Worm (Caenorhabditis elegans): ENCODE results near the gene lgc-7.

DNA sequence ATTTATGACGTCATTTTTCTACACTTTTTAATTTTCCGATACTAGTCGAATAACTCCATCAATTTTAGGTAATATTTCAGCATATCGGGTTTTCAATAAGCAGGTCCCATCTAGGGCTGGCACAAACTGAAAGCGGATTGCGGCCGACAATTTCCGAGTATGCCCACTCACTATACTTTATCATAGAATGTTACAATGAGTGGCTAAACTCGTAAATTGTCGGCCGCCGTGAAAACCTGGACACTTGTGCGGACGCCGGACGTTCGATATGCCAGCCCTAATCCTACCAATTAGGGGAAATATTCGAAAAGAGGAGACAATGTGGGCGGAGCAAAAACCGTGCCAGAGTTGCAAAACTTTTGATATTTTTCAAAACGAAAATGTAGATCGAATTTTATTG lies 50.3 kb downstream of the lgc-7 start:
- TF ChIP-seq fkh-10 (GFP tag; optimal IDR thresholded peaks at IDR 0.05) (no peak), nhr-77 (tag; optimal IDR thresholded peaks at IDR 0.05) (no peak), nhr-237 (tag; optimal IDR thresholded peaks at IDR 0.05) (no peak), lsy-2 (tag; optimal IDR thresholded peaks at IDR 0.05) (no peak), ama-1 (optimal IDR thresholded peaks at IDR 0.05) (no peak), jun-1 (tag; optimal IDR thresholded peaks at IDR 0.05) (no peak)
